Worm (Caenorhabditis elegans): ENCODE data around the gene F09E5.14.

- TF ChIP-seq nhr-11 (tag; optimal IDR thresholded peaks at IDR 0.05) (no peak), aly-2 (tag; optimal IDR thresholded peaks at IDR 0.05) (no peak), lin-11 (tag; optimal IDR thresholded peaks at IDR 0.05) (no peak), snpc-4 (tag; optimal IDR thresholded peaks at IDR 0.05) (no peak), nhr-10 (tag; optimal IDR thresholded peaks at IDR 0.05) (no peak), unc-62 (GFP tag; optimal IDR thresholded peaks at IDR 0.05) (no peak), ceh-82 (tag; optimal IDR thresholded peaks at IDR 0.05) (no peak), unc-39 (tag; optimal IDR thresholded peaks at IDR 0.05) (no peak), sma-9 (GFP tag; optimal IDR thresholded peaks at IDR 0.05) (no peak), sma-9 (tag; optimal IDR thresholded peaks at IDR 0.05) (no peak), nhr-77 (tag; optimal IDR thresholded peaks at IDR 0.05) (no peak)
Measured at ce11 chrII:5340672-5341568, 3.8 kb downstream of the F09E5.14 start.
